Worm (Caenorhabditis elegans) whole organism, mixed stage, embryonic: ENCODE results near the gene Y39B6A.25.

Experiments
- M03D4.4 ChIP-seq: sonication (generic microtip); optimal IDR thresholded peaks from 2 replicates; lab custom pipeline; 2017; ENCODE audit warnings: mild to moderate bottlenecking, missing genetic modification characterization, missing compliant biosample characterization
- bed-3 ChIP-seq: fragments of 200-800 bp; sonication (Bioruptor generic); optimal IDR thresholded peaks from 3 replicates; lab custom pipeline; 2018; ENCODE audit warnings: mild to moderate bottlenecking, missing genetic modification characterization, moderate library complexity, missing compliant biosample characterization
- ceh-39 ChIP-seq: fragments of 150-350 bp; optimal IDR thresholded peaks from 2 replicates; lab custom pipeline; 2014; ENCODE audit warnings: missing biosample characterization, missing genetic modification characterization
- ceh-43 ChIP-seq: fragments of 200-800 bp; sonication (Bioruptor generic); optimal IDR thresholded peaks from 2 replicates; lab custom pipeline; 2018; ENCODE audit warnings: mild to moderate bottlenecking, missing genetic modification characterization, moderate library complexity, missing compliant biosample characterization
- ceh-83 ChIP-seq: fragments of 200-800 bp; sonication (Bioruptor generic); optimal IDR thresholded peaks from 2 replicates; lab custom pipeline; 2018; ENCODE audit warnings: mild to moderate bottlenecking, missing genetic modification characterization, missing compliant biosample characterization
- ces-1 ChIP-seq: fragments of 150-350 bp; optimal IDR thresholded peaks from 2 replicates; lab custom pipeline; 2014; ENCODE audit warnings: missing biosample characterization, missing genetic modification reagents, missing genetic modification characterization
- cnd-1 ChIP-seq: fragments of 200-800 bp; sonication (Bioruptor generic); optimal IDR thresholded peaks from 2 replicates; lab custom pipeline; 2018; ENCODE audit warnings: mild to moderate bottlenecking, missing genetic modification characterization, missing compliant biosample characterization
- drap-1 ChIP-seq: fragments of 200-800 bp; sonication (Bioruptor generic); optimal IDR thresholded peaks from 3 replicates; lab custom pipeline; 2018; ENCODE audit warnings: mild to moderate bottlenecking, missing genetic modification characterization, missing compliant biosample characterization
- elt-1 ChIP-seq: sonication (generic microtip); optimal IDR thresholded peaks from 2 replicates; lab custom pipeline; 2017; ENCODE audit warnings: missing genetic modification characterization, mild to moderate bottlenecking, missing compliant biosample characterization, antibody characterized with exemption, moderate library complexity, borderline replicate concordance; ENCODE audit not compliant: insufficient read depth
- elt-3 ChIP-seq: fragments of 150-350 bp; optimal IDR thresholded peaks from 2 replicates; lab custom pipeline; 2014; ENCODE audit warnings: missing biosample characterization, missing genetic modification characterization
- flh-1 ChIP-seq: fragments of 200-800 bp; sonication (Bioruptor generic); optimal IDR thresholded peaks from 2 replicates; lab custom pipeline; 2018; ENCODE audit warnings: mild to moderate bottlenecking, missing genetic modification characterization, moderate library complexity, missing compliant biosample characterization
- hlh-1 ChIP-seq: fragments of 150-350 bp; optimal IDR thresholded peaks from 2 replicates; lab custom pipeline; 2014; ENCODE audit warnings: missing biosample characterization, missing genetic modification reagents, missing genetic modification characterization
- lin-13 ChIP-seq: fragments of 150-350 bp; optimal IDR thresholded peaks from 2 replicates; lab custom pipeline; 2014; ENCODE audit warnings: missing biosample characterization, missing genetic modification characterization
- lin-32 ChIP-seq: fragments of 200-800 bp; sonication (Bioruptor generic); optimal IDR thresholded peaks from 2 replicates; lab custom pipeline; 2018; ENCODE audit warnings: mild to moderate bottlenecking, missing genetic modification characterization, missing compliant biosample characterization
- lsy-2 ChIP-seq: fragments of 150-350 bp; optimal IDR thresholded peaks from 2 replicates; lab custom pipeline; 2014; ENCODE audit warnings: missing biosample characterization, missing genetic modification characterization
- mab-5 ChIP-seq: fragments of 150-350 bp; optimal IDR thresholded peaks from 2 replicates; lab custom pipeline; 2014; ENCODE audit warnings: missing biosample characterization, missing genetic modification characterization
- mep-1 ChIP-seq: fragments of 150-350 bp; optimal IDR thresholded peaks from 2 replicates; lab custom pipeline; 2017; ENCODE audit warnings: missing biosample characterization, missing genetic modification reagents, missing genetic modification characterization, inconsistent platforms
- nhr-12 ChIP-seq: fragments of 150-350 bp; optimal IDR thresholded peaks from 2 replicates; lab custom pipeline; 2014; ENCODE audit warnings: missing biosample characterization, missing genetic modification characterization
- nhr-2 ChIP-seq: fragments of 150-350 bp; optimal IDR thresholded peaks from 2 replicates; lab custom pipeline; 2014; ENCODE audit warnings: missing biosample characterization, missing genetic modification characterization
- nhr-237 ChIP-seq: fragments of 150-350 bp; optimal IDR thresholded peaks from 2 replicates; lab custom pipeline; 2014; ENCODE audit warnings: missing biosample characterization, missing genetic modification characterization
- nhr-28 ChIP-seq: fragments of 150-350 bp; optimal IDR thresholded peaks from 2 replicates; lab custom pipeline; 2014; ENCODE audit warnings: missing biosample characterization, missing genetic modification characterization
- nhr-76 ChIP-seq: sonication (generic microtip); optimal IDR thresholded peaks from 2 replicates; lab custom pipeline; 2017; ENCODE audit warnings: missing biosample characterization, missing genetic modification characterization
- pha-4 ChIP-seq: fragments of 150-350 bp; optimal IDR thresholded peaks from 2 replicates; lab custom pipeline; 2018; ENCODE audit warnings: missing biosample characterization, missing genetic modification reagents, missing genetic modification characterization
- sem-2 ChIP-seq: fragments of 200-800 bp; sonication (Bioruptor generic); optimal IDR thresholded peaks from 2 replicates; lab custom pipeline; 2018; ENCODE audit warnings: mild to moderate bottlenecking, missing genetic modification characterization, missing compliant biosample characterization
- sptf-1 ChIP-seq: sonication (generic microtip); optimal IDR thresholded peaks from 2 replicates; lab custom pipeline; 2017; ENCODE audit warnings: mild to moderate bottlenecking, missing genetic modification characterization, moderate library complexity, missing compliant biosample characterization
- tbx-8 ChIP-seq: fragments of 200-800 bp; sonication (Bioruptor generic); optimal IDR thresholded peaks from 2 replicates; lab custom pipeline; 2018; ENCODE audit warnings: mild to moderate bottlenecking, missing genetic modification characterization, moderate library complexity, missing compliant biosample characterization
- unc-39 ChIP-seq: fragments of 150-350 bp; optimal IDR thresholded peaks from 2 replicates; lab custom pipeline; 2014; ENCODE audit warnings: missing biosample characterization, missing genetic modification characterization
- unc-62 ChIP-seq: fragments of 150-350 bp; optimal IDR thresholded peaks from 2 replicates; lab custom pipeline; 2014; ENCODE audit warnings: missing biosample characterization, missing genetic modification reagents, missing genetic modification characterization
- zip-8 ChIP-seq: fragments of 150-350 bp; optimal IDR thresholded peaks from 2 replicates; lab custom pipeline; 2014; ENCODE audit warnings: missing biosample characterization, missing genetic modification characterization
- ztf-11 ChIP-seq: fragments of 150-350 bp; optimal IDR thresholded peaks from 2 replicates; lab custom pipeline; 2014; ENCODE audit warnings: missing biosample characterization, missing genetic modification characterization

Y39B6A.25 gene

DNA sequence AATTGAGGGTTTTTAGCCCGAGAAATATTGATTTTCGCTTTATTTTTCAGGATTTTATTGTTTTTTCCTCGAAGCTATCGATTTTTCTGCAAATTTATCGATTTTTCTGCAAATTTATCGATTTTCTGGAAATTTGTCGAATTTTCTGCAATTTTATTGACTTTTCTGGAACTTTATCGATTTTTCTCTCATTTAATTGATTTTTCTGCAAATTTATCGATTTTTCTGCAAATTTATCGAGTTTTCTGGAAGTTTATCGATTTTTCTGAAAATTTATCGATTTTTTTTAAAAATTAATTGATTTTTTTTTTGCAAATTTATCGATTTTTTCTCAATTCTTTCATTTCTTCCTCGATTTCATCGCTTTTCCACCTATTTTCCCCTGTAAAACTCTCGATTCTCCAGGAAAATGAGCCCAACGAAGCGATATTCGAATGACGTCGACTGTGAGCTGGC, 32.7 kb upstream of the Y39B6A.25 start, which contains the start of gene gtf-2F2:
Gene gtf-2F2 (plus strand): TSS at position 406 of the 456 bp plus-strand sequence.
- no peak for TF ChIP-seq drap-1
- TF ChIP-seq mep-1 (tag; lab: Kevin White, UChicago): no peak
- no peak for TF ChIP-seq mab-5
- no peak for TF ChIP-seq zip-8 (tag; lab: Kevin White, UChicago)
- TF ChIP-seq nhr-12: no peak
- TF ChIP-seq, all 35 proteins: peak for 0

DNA sequence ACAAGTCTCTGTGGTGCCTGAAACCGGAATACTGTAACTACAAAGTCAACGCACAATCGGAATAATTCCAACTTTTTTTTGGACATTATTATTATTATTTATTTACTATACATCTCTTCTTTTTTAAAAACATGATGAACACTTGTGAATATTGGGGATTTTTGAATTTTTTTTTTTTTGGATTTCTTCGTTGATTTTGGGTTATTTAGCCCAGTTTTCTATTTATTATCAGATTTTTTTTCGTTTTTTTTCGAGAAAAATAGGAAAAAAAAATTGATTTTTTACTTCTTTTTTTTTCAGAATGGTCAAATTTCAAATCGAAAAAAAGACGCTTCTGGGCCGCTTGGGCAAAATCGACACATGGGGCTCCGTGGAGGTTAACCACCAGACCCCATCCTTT, 28.2 kb upstream of the Y39B6A.25 start, which contains the start of gene tgt-2:
Gene tgt-2 (plus strand): TSS at position 301 of the 400 bp plus-strand sequence.
- TF ChIP-seq flh-1 (GFP tag; lab: Kevin White, UChicago): no peak
- no peak for TF ChIP-seq pha-4
- TF ChIP-seq elt-1 (tag; lab: Kevin White, UChicago): no peak
- TF ChIP-seq ceh-83 (GFP tag; lab: Kevin White, UChicago): no peak
- TF ChIP-seq drap-1: no peak
- no peak for TF ChIP-seq lsy-2 (tag; lab: Kevin White, UChicago)
- no peak for TF ChIP-seq nhr-237 (tag; lab: Kevin White, UChicago)
- TF ChIP-seq nhr-76 (tag; lab: Kevin White, UChicago): no peak
- TF ChIP-seq lin-32 (GFP tag; lab: Kevin White, UChicago): no peak
- TF ChIP-seq cnd-1 (tag; lab: Kevin White, UChicago): no peak
- no peak for TF ChIP-seq nhr-12
- TF ChIP-seq sem-2: no peak
- TF ChIP-seq unc-39 (tag; lab: Kevin White, UChicago): no peak
- no peak for TF ChIP-seq M03D4.4 (tag; lab: Kevin White, UChicago)
- no peak for TF ChIP-seq lin-13 (tag; lab: Kevin White, UChicago)
- no peak for TF ChIP-seq ceh-39 (tag; lab: Kevin White, UChicago)
- TF ChIP-seq sptf-1 (tag; lab: Kevin White, UChicago): no peak
- TF ChIP-seq elt-3 (tag; lab: Kevin White, UChicago): no peak
- TF ChIP-seq mep-1 (tag; lab: Kevin White, UChicago): no peak

ce11 chrV:19000542-19000941, 25.7 kb upstream of the Y39B6A.25 start:
- TF ChIP-seq ces-1 (GFP tag; lab: Kevin White, UChicago) (no peak), M03D4.4 (tag; lab: Kevin White, UChicago) (no peak), unc-62 (GFP tag; lab: Kevin White, UChicago) (no peak), sem-2 (no peak), drap-1 (no peak), lsy-2 (tag; lab: Kevin White, UChicago) (no peak), cnd-1 (tag; lab: Kevin White, UChicago) (no peak), pha-4 (no peak), mep-1 (tag; lab: Kevin White, UChicago) (no peak), lin-13 (tag; lab: Kevin White, UChicago) (no peak), unc-39 (tag; lab: Kevin White, UChicago) (no peak), flh-1 (GFP tag; lab: Kevin White, UChicago) (no peak), nhr-28 (tag; lab: Kevin White, UChicago) (no peak), ceh-43 (GFP tag; lab: Kevin White, UChicago) (no peak), nhr-2 (tag; lab: Kevin White, UChicago) (no peak), zip-8 (tag; lab: Kevin White, UChicago) (no peak), ztf-11 (tag; lab: Kevin White, UChicago) (no peak)

DNA sequence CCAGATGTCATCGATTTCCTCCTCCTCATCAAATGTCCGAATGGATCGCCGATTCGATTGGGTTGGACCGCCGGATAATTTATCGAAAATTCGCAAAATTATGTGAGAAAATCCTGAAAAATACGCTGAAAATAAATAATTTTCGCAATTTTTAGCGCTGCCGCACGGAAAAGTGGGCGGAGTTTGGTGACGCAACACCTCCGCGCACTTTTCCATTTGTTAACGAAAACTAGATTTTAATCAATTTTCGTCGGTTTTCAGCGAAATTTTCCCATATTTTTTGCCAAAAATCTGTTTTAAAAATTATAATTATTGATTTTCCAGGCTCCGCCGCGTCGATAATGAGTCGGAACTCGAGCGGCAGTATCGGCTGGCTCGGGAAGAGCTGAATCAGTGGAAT, 25.2 kb upstream of the Y39B6A.25 start, which contains the start of gene Y39B6A.34:
Gene Y39B6A.34 (plus strand): TSS at position 3 of the 400 bp plus-strand sequence.
- peak; percentile 1 for TF ChIP-seq hlh-1 (tag; lab: Kevin White, UChicago)
- TF ChIP-seq bed-3 (GFP tag; lab: Kevin White, UChicago): no peak
- TF ChIP-seq tbx-8 (GFP tag; lab: Kevin White, UChicago): no peak
- TF ChIP-seq lin-13 (tag; lab: Kevin White, UChicago): no peak
- no peak for TF ChIP-seq nhr-2 (tag; lab: Kevin White, UChicago)
- peak; percentile 38 for TF ChIP-seq ces-1 (GFP tag; lab: Kevin White, UChicago)
- TF ChIP-seq zip-8 (tag; lab: Kevin White, UChicago): peak; percentile 75
- no peak for TF ChIP-seq flh-1 (GFP tag; lab: Kevin White, UChicago)
- no peak for TF ChIP-seq lsy-2 (tag; lab: Kevin White, UChicago)
- no peak for TF ChIP-seq cnd-1 (tag; lab: Kevin White, UChicago)
- TF ChIP-seq nhr-237 (tag; lab: Kevin White, UChicago): no peak
- TF ChIP-seq M03D4.4 (tag; lab: Kevin White, UChicago): peak; percentile 21
- TF ChIP-seq elt-1 (tag; lab: Kevin White, UChicago): no peak
- TF ChIP-seq pha-4: no peak
- TF ChIP-seq drap-1: peak; percentile 24
